Fruit fly (Drosophila melanogaster): ENCODE data around the gene CG42268.
A peak's percentile ranks its signal among the peaks of the same experiment; 100 is the strongest.

Gene CG42268

dm6 chr3L:9695647-9696046 lies 64.5 kb downstream of the CG42268 start (continued):
- TF ChIP-seq Ets96B (tag; optimal IDR thresholded peaks at IDR 0.05) (peak; percentile 21), Sox15 (GFP tag; optimal IDR thresholded peaks at IDR 0.05) (no peak), Hr38 (GFP tag; optimal IDR thresholded peaks at IDR 0.05) (no peak), CG8632 (GFP tag; optimal IDR thresholded peaks at IDR 0.05) (no peak), CG10669 (GFP tag; optimal IDR thresholded peaks at IDR 0.05) (no peak), cyc (GFP tag; optimal IDR thresholded peaks at IDR 0.05) (no peak), fkh (GFP tag; optimal IDR thresholded peaks at IDR 0.05) (no peak), svp (GFP tag) (peak; percentile 75), dac (GFP tag; optimal IDR thresholded peaks at IDR 0.05) (no peak), CG8319 (GFP tag; optimal IDR thresholded peaks at IDR 0.05) (peak; percentile 18), net (GFP tag; optimal IDR thresholded peaks at IDR 0.05) (peak; percentile 18), Ets21C (GFP tag; optimal IDR thresholded peaks at IDR 0.05) (no peak), CG32006 (GFP tag; optimal IDR thresholded peaks at IDR 0.05) (peak; percentile 72), lz (GFP tag; optimal IDR thresholded peaks at IDR 0.05) (peak; percentile 39), CG6854 (GFP tag; optimal IDR thresholded peaks at IDR 0.05) (no peak)

dm6 chr3L:9695242-9695641 lies 65.0 kb downstream of the CG42268 start:
- TF ChIP-seq dac (GFP tag; optimal IDR thresholded peaks at IDR 0.05) (no peak), CG6854 (GFP tag; optimal IDR thresholded peaks at IDR 0.05) (peak; percentile 21), Lpt (GFP tag; optimal IDR thresholded peaks at IDR 0.05) (no peak), eg (GFP tag; IDR thresholded peaks at IDR 0.05) (peak; percentile 7; the same call in 1 of the 3 replicates), achi (GFP tag; optimal IDR thresholded peaks at IDR 0.05) (no peak), ss (GFP tag; optimal IDR thresholded peaks at IDR 0.05) (no peak), CG6808 (GFP tag; optimal IDR thresholded peaks at IDR 0.05) (peak; percentile 29), CG10631 (GFP tag; optimal IDR thresholded peaks at IDR 0.05) (no peak), CG8119 (GFP tag; IDR thresholded peaks at IDR 0.05) (no peak), CG34406 (GFP tag; optimal IDR thresholded peaks at IDR 0.05) (no peak), CG32006 (GFP tag; optimal IDR thresholded peaks at IDR 0.05) (no peak), vri (GFP tag; optimal IDR thresholded peaks at IDR 0.05) (no peak), Hr39 (GFP tag; optimal IDR thresholded peaks at IDR 0.05) (no peak), CG11294 (GFP tag; IDR thresholded peaks at IDR 0.05) (no peak), Eip93F (GFP tag; optimal IDR thresholded peaks at IDR 0.05) (no peak), CG11902 (GFP tag; optimal IDR thresholded peaks at IDR 0.05) (no peak), Sox102F (GFP tag; optimal IDR thresholded peaks at IDR 0.05) (no peak)

dm6 chr3L:9694867-9695236 lies 65.3 kb downstream of the CG42268 start:
- TF ChIP-seq CG31627 (GFP tag; optimal IDR thresholded peaks at IDR 0.05) (no peak), Ets96B (tag; optimal IDR thresholded peaks at IDR 0.05) (no peak), CG10631 (GFP tag; optimal IDR thresholded peaks at IDR 0.05) (no peak), achi (GFP tag; optimal IDR thresholded peaks at IDR 0.05) (no peak), CG9139 (GFP tag; optimal IDR thresholded peaks at IDR 0.05) (no peak), Smox (GFP tag; optimal IDR thresholded peaks at IDR 0.05) (no peak), CG6854 (GFP tag; optimal IDR thresholded peaks at IDR 0.05) (no peak), Eip93F (GFP tag; optimal IDR thresholded peaks at IDR 0.05) (no peak), CG3032 (tag; optimal IDR thresholded peaks at IDR 0.05) (no peak), Hr39 (GFP tag; optimal IDR thresholded peaks at IDR 0.05) (no peak), topi (GFP tag; optimal IDR thresholded peaks at IDR 0.05) (no peak), OdsH (GFP tag; optimal IDR thresholded peaks at IDR 0.05) (no peak), dsx (GFP tag; optimal IDR thresholded peaks at IDR 0.05; ENCODE audit: poor library complexity, severe bottlenecking) (no peak), ss (GFP tag; optimal IDR thresholded peaks at IDR 0.05) (no peak), Hr4 (GFP tag; optimal IDR thresholded peaks at IDR 0.05) (no peak), CG3919 (GFP tag; optimal IDR thresholded peaks at IDR 0.05) (no peak), dac (GFP tag; optimal IDR thresholded peaks at IDR 0.05) (no peak), CG8632 (GFP tag; optimal IDR thresholded peaks at IDR 0.05) (no peak)
